Fruit fly (Drosophila melanogaster): ENCODE measurements around the gene Nt5a.

The Nt5a gene

dm6 chr3L:1295693-1296092 lies 11.5 kb downstream of the Nt5a start, which contains the start of gene Rabex-5 (continued):
- no peak for TF ChIP-seq CG8089 (GFP tag; optimal IDR thresholded peaks at IDR 0.05)
- no peak for TF ChIP-seq CG6813 (GFP tag; optimal IDR thresholded peaks at IDR 0.05)
- no peak for TF ChIP-seq CG5180 (GFP tag; optimal IDR thresholded peaks at IDR 0.05)
- no peak for TF ChIP-seq otp (GFP tag; IDR thresholded peaks at IDR 0.05)
- TF ChIP-seq cg (GFP tag; optimal IDR thresholded peaks at IDR 0.05): no peak
- no peak for TF ChIP-seq CG10959 (GFP tag; IDR thresholded peaks at IDR 0.05)
- TF ChIP-seq CG9437 (GFP tag; optimal IDR thresholded peaks at IDR 0.05): no peak
- TF ChIP-seq B-H2 (GFP tag; optimal IDR thresholded peaks at IDR 0.05): no peak
- TF ChIP-seq ci (GFP tag; IDR thresholded peaks at IDR 0.05): peak; percentile 51; the same call in 1 of the 3 replicates
- TF ChIP-seq CG12104 (GFP tag; optimal IDR thresholded peaks at IDR 0.05): no peak
- no peak for TF ChIP-seq CG14965 (GFP tag; optimal IDR thresholded peaks at IDR 0.05; ENCODE audit: borderline replicate concordance)
- no peak for TF ChIP-seq btn (GFP tag; optimal IDR thresholded peaks at IDR 0.05)
- TF ChIP-seq Bgb (GFP tag; IDR thresholded peaks at IDR 0.05; ENCODE audit: partially characterized antibody): peak; percentile 90
- no peak for TF ChIP-seq toy (GFP tag; IDR thresholded peaks at IDR 0.05)
- TF ChIP-seq CG6683 (GFP tag; optimal IDR thresholded peaks at IDR 0.05): no peak
- no peak for TF ChIP-seq Atf3 (GFP tag; optimal IDR thresholded peaks at IDR 0.05)
- no peak for TF ChIP-seq schlank (tag; optimal IDR thresholded peaks at IDR 0.05)
- peak; percentile 36 for TF ChIP-seq grau (tag; optimal IDR thresholded peaks at IDR 0.05)
- TF ChIP-seq Antp (GFP tag; optimal IDR thresholded peaks at IDR 0.05): peak; percentile 65
- no peak for TF ChIP-seq Side (GFP tag; optimal IDR thresholded peaks at IDR 0.05)
- TF ChIP-seq jing (GFP tag; optimal IDR thresholded peaks at IDR 0.05): no peak
- no peak for TF ChIP-seq Fer1 (GFP tag; optimal IDR thresholded peaks at IDR 0.05)
- peak; percentile 61 for TF ChIP-seq CG3995 (GFP tag; optimal IDR thresholded peaks at IDR 0.05)
- TF ChIP-seq salm (tag; optimal IDR thresholded peaks at IDR 0.05): no peak
- TF ChIP-seq CG8359 (GFP tag; optimal IDR thresholded peaks at IDR 0.05; ENCODE audit: borderline replicate concordance): no peak
- TF ChIP-seq repo (GFP tag; optimal IDR thresholded peaks at IDR 0.05): no peak
- TF ChIP-seq Hmx (GFP tag; optimal IDR thresholded peaks at IDR 0.05): no peak
- no peak for TF ChIP-seq CG15696 (tag; optimal IDR thresholded peaks at IDR 0.05)
- no peak for TF ChIP-seq onecut (GFP tag; IDR thresholded peaks at IDR 0.05)
- TF ChIP-seq cad (GFP tag; optimal IDR thresholded peaks at IDR 0.05): no peak
- no peak for TF ChIP-seq CG31224 (GFP tag; IDR thresholded peaks at IDR 0.05)
- no peak for TF ChIP-seq Mad (GFP tag; optimal IDR thresholded peaks at IDR 0.05)
- TF ChIP-seq Hr51 (GFP tag; optimal IDR thresholded peaks at IDR 0.05): peak in 1 of 2 experiments; percentile 23
- no peak for TF ChIP-seq B-H1 (GFP tag; IDR thresholded peaks at IDR 0.05)
- TF ChIP-seq CG10431 (GFP tag; optimal IDR thresholded peaks at IDR 0.05): no peak
- peak; percentile 35 for TF ChIP-seq az2 (GFP tag; optimal IDR thresholded peaks at IDR 0.05)
- TF ChIP-seq sd (tag; optimal IDR thresholded peaks at IDR 0.05): no peak
- TF ChIP-seq z (GFP tag; IDR thresholded peaks at IDR 0.05): no peak
- no peak for TF ChIP-seq CG7357 (GFP tag; IDR thresholded peaks at IDR 0.05)
- TF ChIP-seq Hey (tag; optimal IDR thresholded peaks at IDR 0.05): no peak
- no peak for TF ChIP-seq dm (GFP tag; optimal IDR thresholded peaks at IDR 0.05)
- TF ChIP-seq CG33213 (GFP tag; optimal IDR thresholded peaks at IDR 0.05): peak; percentile 93
- TF ChIP-seq gce (GFP tag; IDR thresholded peaks at IDR 0.05): no peak
- TF ChIP-seq CG17359 (tag; optimal IDR thresholded peaks at IDR 0.05): no peak
- no peak for TF ChIP-seq sug (tag; optimal IDR thresholded peaks at IDR 0.05)
- TF ChIP-seq prd (optimal IDR thresholded peaks at IDR 0.05): no peak
- TF ChIP-seq prd (GFP tag; IDR thresholded peaks at IDR 0.05): peak; percentile 20; the same call in 1 of the 3 replicates
- TF ChIP-seq Pdp1 (GFP tag; optimal IDR thresholded peaks at IDR 0.05): peak in 1 of 2 experiments; percentile 24
- peak; percentile 74 for TF ChIP-seq tna (GFP tag; IDR thresholded peaks at IDR 0.05; ENCODE audit: partially characterized antibody)
- TF ChIP-seq CG4328 (GFP tag; optimal IDR thresholded peaks at IDR 0.05): no peak
- no peak for TF ChIP-seq Blimp-1 (GFP tag; optimal IDR thresholded peaks at IDR 0.05)
